Worm (Caenorhabditis elegans) whole organism, mixed stage, embryonic: ENCODE results near the gene srbc-77.

Experiments
- cnd-1 ChIP-seq: fragments of 200-800 bp; sonication (Bioruptor generic); optimal IDR thresholded peaks from 2 replicates; lab custom pipeline; 2018; ENCODE audit warnings: mild to moderate bottlenecking, missing genetic modification characterization, missing compliant biosample characterization
- lin-13 ChIP-seq: fragments of 150-350 bp; optimal IDR thresholded peaks from 2 replicates; lab custom pipeline; 2014; ENCODE audit warnings: missing biosample characterization, missing genetic modification characterization
- nhr-28 ChIP-seq: fragments of 150-350 bp; optimal IDR thresholded peaks from 2 replicates; lab custom pipeline; 2014; ENCODE audit warnings: missing biosample characterization, missing genetic modification characterization
- pha-4 ChIP-seq: fragments of 150-350 bp; optimal IDR thresholded peaks from 2 replicates; lab custom pipeline; 2018; ENCODE audit warnings: missing biosample characterization, missing genetic modification reagents, missing genetic modification characterization
- unc-39 ChIP-seq: fragments of 150-350 bp; optimal IDR thresholded peaks from 2 replicates; lab custom pipeline; 2014; ENCODE audit warnings: missing biosample characterization, missing genetic modification characterization

DNA sequence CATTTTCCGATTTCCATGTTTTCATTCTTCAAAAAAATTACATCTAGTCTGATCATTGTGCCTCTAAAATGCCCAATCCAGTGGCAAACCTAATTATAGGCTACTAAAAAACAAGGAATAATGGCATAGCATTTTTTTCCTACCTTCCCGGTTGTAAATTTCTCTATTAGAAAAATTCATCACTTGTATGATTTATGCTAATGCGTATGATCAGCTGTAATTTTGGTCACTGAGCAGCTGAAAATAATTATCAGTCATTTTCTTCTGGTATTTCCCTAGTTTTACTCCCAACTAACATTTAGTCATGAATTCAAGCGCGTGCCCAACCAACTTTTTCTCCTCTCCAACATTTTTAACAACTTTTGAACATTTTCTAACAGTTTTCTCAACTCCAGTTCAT lies 25.5 kb downstream of the srbc-77 start, which contains the start of gene srh-186:
- TF ChIP-seq pha-4 (tag; lab: Kevin White, UChicago) (no peak), cnd-1 (tag; lab: Kevin White, UChicago) (no peak), nhr-28 (tag; lab: Kevin White, UChicago) (no peak), unc-39 (tag; lab: Kevin White, UChicago) (no peak), lin-13 (no peak)
